Fruit fly (Drosophila melanogaster): ENCODE results near the gene CG12213.
A peak's percentile ranks its signal among the peaks of the same experiment; 100 is the strongest.

Gene CG12213

DNA sequence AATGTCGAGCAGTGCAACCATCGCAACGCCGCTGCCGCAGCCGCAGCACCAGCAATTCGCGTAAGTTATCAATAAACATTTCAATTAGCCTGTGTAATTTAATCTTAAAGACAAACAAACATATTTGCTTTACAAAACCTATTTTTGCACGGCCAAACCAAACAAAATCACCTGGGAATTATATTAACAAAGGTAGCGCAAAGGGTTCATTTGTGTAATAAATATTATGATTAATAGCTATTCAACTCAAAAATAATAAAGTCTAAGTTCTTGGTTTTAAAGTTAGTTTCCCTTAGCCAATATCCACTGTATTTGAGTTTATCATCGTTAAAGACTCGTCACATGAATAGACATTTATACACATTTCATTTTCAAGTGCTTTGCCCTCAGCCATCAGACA, 1.7 kb upstream of the CG12213 start:
- TF ChIP-seq ey (GFP tag; optimal IDR thresholded peaks at IDR 0.05): peak; percentile 5
- no peak for TF ChIP-seq fru (GFP tag; optimal IDR thresholded peaks at IDR 0.05)

DNA sequence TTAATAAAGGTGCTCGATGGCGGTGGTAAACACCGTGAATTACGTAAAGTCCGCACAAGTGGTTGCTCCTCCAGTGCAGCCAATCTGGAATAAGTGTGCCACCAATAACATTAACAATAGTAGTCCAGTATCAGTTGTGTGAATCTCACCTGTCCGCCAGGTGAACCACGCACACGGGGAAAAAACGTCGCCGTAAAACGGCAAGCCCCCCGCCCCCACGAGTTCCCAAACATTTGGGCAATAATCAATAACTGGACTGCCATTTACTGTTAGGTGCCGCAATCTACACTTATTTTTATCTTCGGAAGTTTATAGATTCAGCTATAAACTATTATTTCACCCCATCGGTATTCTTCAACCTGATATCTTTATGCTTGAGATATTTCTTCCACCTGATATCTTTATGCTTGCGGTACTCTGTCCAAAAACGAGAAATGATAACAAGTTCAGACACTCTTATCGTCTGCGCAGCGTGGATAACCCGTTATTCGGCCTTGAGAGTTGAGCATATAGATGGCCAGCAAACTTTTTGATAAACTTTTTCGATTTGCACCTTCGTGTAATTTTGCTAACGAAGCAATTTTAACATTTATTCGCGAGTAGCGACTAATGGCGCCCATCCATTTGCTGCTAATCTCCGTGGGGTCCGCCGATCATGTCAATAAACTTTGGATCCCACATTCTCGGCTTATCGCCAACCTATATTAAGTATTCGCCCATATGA, 701 bp upstream of the CG12213 start:
- TF ChIP-seq Vsx2 (GFP tag; optimal IDR thresholded peaks at IDR 0.05; ENCODE audit: partially characterized antibody) (no peak), sv (GFP tag; optimal IDR thresholded peaks at IDR 0.05) (no peak), Hr83 (GFP tag; optimal IDR thresholded peaks at IDR 0.05; ENCODE audit: poor library complexity, severe bottlenecking) (no peak), CG32264 (GFP tag; optimal IDR thresholded peaks at IDR 0.05) (no peak), fru (GFP tag; optimal IDR thresholded peaks at IDR 0.05) (no peak)

DNA sequence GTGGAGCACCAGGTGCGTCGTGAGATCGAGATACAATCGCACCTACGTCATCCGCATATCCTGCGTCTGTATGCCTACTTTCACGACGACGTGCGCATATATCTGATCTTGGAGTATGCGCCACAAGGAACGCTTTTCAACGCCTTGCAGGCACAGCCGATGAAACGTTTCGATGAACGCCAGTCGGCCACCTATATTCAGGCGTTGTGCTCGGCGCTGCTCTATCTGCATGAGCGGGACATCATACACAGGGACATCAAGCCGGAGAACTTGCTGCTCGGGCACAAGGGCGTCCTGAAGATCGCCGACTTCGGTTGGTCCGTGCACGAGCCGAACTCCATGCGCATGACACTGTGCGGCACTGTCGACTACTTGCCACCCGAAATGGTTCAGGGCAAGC, 3.5 kb downstream of the CG12213 start:
- TF ChIP-seq Mio (GFP tag; optimal IDR thresholded peaks at IDR 0.05) (no peak), dmrt93B (GFP tag; optimal IDR thresholded peaks at IDR 0.05) (no peak), sv (GFP tag; optimal IDR thresholded peaks at IDR 0.05) (no peak), Hr78 (GFP tag; optimal IDR thresholded peaks at IDR 0.05) (no peak), OdsH (GFP tag; optimal IDR thresholded peaks at IDR 0.05) (no peak), sage (GFP tag; optimal IDR thresholded peaks at IDR 0.05) (no peak), psq (GFP tag; optimal IDR thresholded peaks at IDR 0.05) (no peak), ey (GFP tag; optimal IDR thresholded peaks at IDR 0.05) (no peak), jim (GFP tag; optimal IDR thresholded peaks at IDR 0.05) (no peak), lola (GFP tag; optimal IDR thresholded peaks at IDR 0.05) (no peak), Vsx2 (GFP tag; optimal IDR thresholded peaks at IDR 0.05; ENCODE audit: partially characterized antibody) (no peak), Abd-B (GFP tag; optimal IDR thresholded peaks at IDR 0.05) (no peak)

DNA sequence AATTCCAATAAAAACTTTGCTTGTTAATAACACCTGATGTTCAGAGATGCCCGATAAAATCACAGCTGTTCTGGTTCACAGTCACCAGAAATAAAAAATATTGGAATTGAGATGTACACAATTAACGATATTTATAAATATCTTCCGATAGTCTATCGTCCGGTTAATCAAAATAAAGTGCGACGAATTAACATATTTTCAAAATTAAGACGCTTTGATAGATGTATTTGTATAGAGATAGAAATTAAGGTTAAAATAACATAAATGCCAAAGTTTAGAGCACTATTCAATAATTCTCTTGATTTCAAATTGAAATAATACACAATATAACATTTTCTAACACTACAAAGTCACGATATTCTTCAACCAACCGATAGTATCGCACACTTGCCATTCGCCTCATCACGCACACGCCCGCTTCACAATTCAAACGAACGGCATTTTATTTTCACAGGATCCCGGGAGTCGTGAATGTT, 4.7 kb downstream of the CG12213 start, which contains the start of the genes CG3281 and aurA:
Gene CG3281 (minus strand): TSS at position 67 of the 476 bp plus-strand sequence.
Gene aurA (plus strand): TSS at position 386 of the 476 bp plus-strand sequence.
- TF ChIP-seq usp (GFP tag; optimal IDR thresholded peaks at IDR 0.05) (no peak), CG32264 (GFP tag; optimal IDR thresholded peaks at IDR 0.05) (peak; percentile 55), br (GFP tag; optimal IDR thresholded peaks at IDR 0.05) (peak; percentile 73), dl (GFP tag; optimal IDR thresholded peaks at IDR 0.05; ENCODE audit: insufficient read depth in 1 of 2, partially characterized antibody in 2 of 2) (no peak), Vsx2 (GFP tag; optimal IDR thresholded peaks at IDR 0.05; ENCODE audit: partially characterized antibody) (no peak), Abd-B (GFP tag; optimal IDR thresholded peaks at IDR 0.05) (no peak), Rel (GFP tag; optimal IDR thresholded peaks at IDR 0.05) (no peak), Rel (tag; optimal IDR thresholded peaks at IDR 0.05) (no peak), brk (GFP tag; optimal IDR thresholded peaks at IDR 0.05) (no peak), tai (GFP tag; optimal IDR thresholded peaks at IDR 0.05) (no peak), sage (GFP tag; optimal IDR thresholded peaks at IDR 0.05) (no peak), h (GFP tag; optimal IDR thresholded peaks at IDR 0.05) (peak; percentile 87), dsf (GFP tag; optimal IDR thresholded peaks at IDR 0.05; ENCODE audit: borderline replicate concordance) (peak; percentile 85), OdsH (GFP tag; optimal IDR thresholded peaks at IDR 0.05) (peak; percentile 66), Dif (GFP tag; optimal IDR thresholded peaks at IDR 0.05; ENCODE audit: partially characterized antibody) (no peak), CrebA (GFP tag; optimal IDR thresholded peaks at IDR 0.05; ENCODE audit: borderline replicate concordance) (no peak), Hr83 (GFP tag; optimal IDR thresholded peaks at IDR 0.05; ENCODE audit: poor library complexity, severe bottlenecking) (peak; percentile 45), rgr (GFP tag; optimal IDR thresholded peaks at IDR 0.05) (peak; percentile 83), Dfd (GFP tag; optimal IDR thresholded peaks at IDR 0.05) (no peak), jim (GFP tag; optimal IDR thresholded peaks at IDR 0.05) (no peak), foxo (GFP tag; optimal IDR thresholded peaks at IDR 0.05) (peak in 1 of 2 experiments; percentile 84), psq (GFP tag; optimal IDR thresholded peaks at IDR 0.05) (peak; percentile 59), Jra (GFP tag; optimal IDR thresholded peaks at IDR 0.05) (peak; percentile 91), fru (GFP tag; optimal IDR thresholded peaks at IDR 0.05) (peak; percentile 78), N (GFP tag; optimal IDR thresholded peaks at IDR 0.05) (no peak), GATAd (GFP tag; optimal IDR thresholded peaks at IDR 0.05) (peak; percentile 74), lola (GFP tag; optimal IDR thresholded peaks at IDR 0.05) (no peak), pan (optimal IDR thresholded peaks at IDR 0.05) (no peak), sv (GFP tag; optimal IDR thresholded peaks at IDR 0.05) (peak; percentile 54), Mio (GFP tag; optimal IDR thresholded peaks at IDR 0.05) (no peak), ey (GFP tag; optimal IDR thresholded peaks at IDR 0.05) (peak; percentile 80), CG9705 (GFP tag; optimal IDR thresholded peaks at IDR 0.05) (peak; percentile 67), Sp1 (GFP tag; optimal IDR thresholded peaks at IDR 0.05) (peak; percentile 72), Hr78 (GFP tag; optimal IDR thresholded peaks at IDR 0.05) (no peak), dmrt93B (GFP tag; optimal IDR thresholded peaks at IDR 0.05) (peak; percentile 65), Myc (optimal IDR thresholded peaks at IDR 0.05) (peak; percentile 69), Hnf4 (GFP tag; optimal IDR thresholded peaks at IDR 0.05) (peak; percentile 86), woc (GFP tag; optimal IDR thresholded peaks at IDR 0.05) (peak; percentile 94), HLH106 (tag; optimal IDR thresholded peaks at IDR 0.05) (peak; percentile 81)
